Worm (Caenorhabditis elegans): ENCODE data around the gene C50E10.2.

- no peak for TF ChIP-seq hmbx-1 (tag; optimal IDR thresholded peaks at IDR 0.05)
- TF ChIP-seq scrt-1 (GFP tag; IDR thresholded peaks at IDR 0.05) = no peak
- no peak for TF ChIP-seq tra-4 (tag; optimal IDR thresholded peaks at IDR 0.05)
- no peak for TF ChIP-seq ama-1 (optimal IDR thresholded peaks at IDR 0.05)
- TF ChIP-seq hnd-1 (tag; optimal IDR thresholded peaks at IDR 0.05) = no peak
- TF ChIP-seq ceh-13 (GFP tag; optimal IDR thresholded peaks at IDR 0.05) = no peak
- no peak for TF ChIP-seq tbx-37 (GFP tag; conservative IDR thresholded peaks at IDR 0.05)
- TF ChIP-seq ets-7 (tag; optimal IDR thresholded peaks at IDR 0.05) = no peak
- no peak for TF ChIP-seq flt-1 (GFP tag; IDR thresholded peaks at IDR 0.05)
Observed at ce11 chrII:12303142-12303541, 6.4 kb downstream of the C50E10.2 start, which contains the start of gene sre-50.
